Fruit fly (Drosophila melanogaster) S2 (cell line): ENCODE measurements around the gene CG45049.

Source experiments
- CG8478 ChIP-seq: fragments of >200 bp; optimal IDR thresholded peaks from 2 replicates; lab custom pipeline; 2018
- CTCF ChIP-seq, 2 experiments: fragments of >200 bp; optimal IDR thresholded peaks; 2 replicates each; lab custom pipeline; 2018

CG45049 gene

DNA sequence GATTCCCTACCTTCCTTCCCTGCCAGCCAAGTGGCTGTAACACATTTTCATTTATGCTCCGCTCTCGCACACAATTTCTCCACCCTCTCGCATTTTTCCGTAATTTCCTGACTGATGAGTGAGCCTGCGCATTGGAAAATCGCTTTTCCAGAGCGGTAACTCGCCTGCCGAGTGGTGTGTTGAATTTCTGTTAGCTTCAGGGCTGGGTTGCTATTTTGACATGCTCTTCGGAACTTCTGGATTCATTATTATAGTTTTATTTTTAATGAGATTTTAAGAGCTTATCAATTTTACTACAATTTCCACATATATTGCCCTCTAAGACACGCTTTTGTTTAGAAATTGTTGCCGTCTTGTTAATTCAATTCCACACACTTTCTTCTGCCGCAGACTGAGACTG, 26.2 kb downstream of the CG45049 start:
- TF ChIP-seq CG8478 (lab: Kevin White, UChicago) (no peak), CTCF (optimal IDR thresholded peaks at IDR 0.05; lab: Kevin White, UChicago) (no peak)

DNA sequence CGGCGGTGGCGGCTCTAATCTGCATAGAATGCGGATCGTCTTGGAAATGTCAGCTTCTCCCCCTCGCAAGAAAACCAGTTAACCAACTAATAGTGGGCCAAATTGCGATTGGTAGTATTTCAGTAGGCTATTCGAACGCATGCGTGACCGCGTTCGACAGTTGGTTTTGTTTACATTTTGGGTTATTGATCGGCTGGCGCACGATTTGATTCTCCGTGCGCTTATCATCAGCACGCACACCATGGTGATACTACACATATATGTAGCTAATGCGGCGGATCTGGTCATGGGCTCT, 26.8 kb downstream of the CG45049 start:
- TF ChIP-seq CG8478 (lab: Kevin White, UChicago) (no peak), CTCF (optimal IDR thresholded peaks at IDR 0.05; lab: Kevin White, UChicago) (no peak)

DNA sequence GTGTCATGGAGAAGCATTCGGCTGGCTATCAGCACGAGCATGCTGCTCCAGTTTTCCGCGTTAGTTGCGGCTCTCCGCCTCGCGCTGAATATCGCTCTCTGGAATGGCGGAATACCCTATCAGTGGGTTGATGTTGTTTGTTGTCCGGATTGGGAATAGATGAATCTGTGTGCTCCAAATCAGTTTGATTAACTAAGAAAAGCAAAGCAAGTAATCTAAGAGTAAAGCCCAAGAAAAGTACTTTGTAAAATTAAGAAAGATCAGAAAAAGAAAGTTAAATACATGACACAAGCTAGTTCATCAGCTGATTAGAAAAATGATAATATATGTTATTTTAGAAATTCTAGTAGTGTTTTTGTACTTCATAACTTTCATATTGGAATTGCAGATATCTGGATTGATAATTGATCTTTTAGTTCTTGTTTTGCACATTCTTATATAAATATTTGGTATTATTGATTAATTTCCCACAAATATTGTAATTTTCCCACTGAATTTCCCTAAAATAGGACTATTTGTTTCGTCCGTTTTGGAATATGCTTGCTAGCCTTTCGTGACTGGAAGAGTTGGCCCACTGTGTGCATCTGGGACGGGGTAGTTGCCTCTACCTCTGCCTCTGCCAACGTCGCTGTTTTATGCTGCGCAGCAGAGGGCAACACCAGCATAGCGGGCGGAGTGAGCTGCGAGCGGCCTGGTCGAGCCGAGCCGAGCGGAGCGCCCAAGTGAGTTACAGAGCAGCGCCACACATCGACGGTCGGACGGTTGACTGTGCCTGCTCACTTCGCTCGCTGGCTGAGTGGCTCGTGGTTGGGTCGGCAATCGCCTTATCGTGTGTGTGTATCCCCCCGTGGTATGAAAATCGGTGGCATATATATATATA, 27.4 kb downstream of the CG45049 start:
- TF ChIP-seq CTCF (optimal IDR thresholded peaks at IDR 0.05; lab: Kevin White, UChicago) = no peak
- TF ChIP-seq CG8478 (lab: Kevin White, UChicago) = no peak

DNA sequence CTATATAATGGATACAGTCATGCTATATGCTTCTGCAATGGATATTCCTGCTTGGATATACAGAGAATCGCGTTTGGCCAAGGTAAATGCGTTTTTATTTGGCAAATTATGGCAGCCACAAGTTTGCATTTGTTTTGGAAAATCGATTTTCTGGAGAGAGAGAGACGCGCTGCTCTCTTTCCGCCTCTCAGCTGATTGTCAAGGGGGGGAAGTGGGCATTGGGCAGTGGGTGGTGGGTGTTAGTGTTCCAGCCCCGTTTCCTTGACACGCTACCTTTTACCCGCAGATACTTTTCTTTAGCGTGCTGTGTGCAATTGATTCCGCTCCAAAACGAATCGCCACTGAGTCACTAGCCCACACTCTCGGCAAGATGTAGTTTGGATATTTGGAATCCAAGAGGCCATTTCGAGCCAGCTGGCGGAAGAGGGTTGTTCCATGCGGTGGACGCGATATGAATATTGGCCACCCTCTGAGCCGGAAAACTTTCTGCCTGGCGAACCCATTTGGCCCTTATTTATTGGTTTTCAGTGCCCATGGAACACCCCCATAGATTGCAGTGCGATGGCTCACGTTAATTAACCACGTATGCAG, 28.5 kb downstream of the CG45049 start:
- TF ChIP-seq CG8478 (lab: Kevin White, UChicago) = no peak
- TF ChIP-seq CTCF (optimal IDR thresholded peaks at IDR 0.05; lab: Kevin White, UChicago) = no peak

DNA sequence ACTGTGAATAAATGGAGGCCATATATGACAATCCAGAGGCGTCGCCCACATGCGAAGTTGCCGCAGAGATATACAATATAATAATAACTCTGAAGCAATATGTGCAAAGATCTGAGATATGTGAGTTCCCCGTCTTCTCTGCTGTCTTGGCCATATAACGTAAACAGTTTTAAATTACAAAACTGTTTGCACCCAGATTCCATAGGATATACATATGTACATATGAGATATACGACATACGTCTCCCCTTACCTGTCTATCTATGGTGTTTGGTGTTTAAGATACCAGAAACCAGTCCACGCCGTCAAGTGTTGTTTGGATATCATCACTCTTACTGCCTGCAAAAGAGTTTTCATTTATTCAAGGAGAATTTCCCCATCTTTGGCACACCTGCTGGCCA, 29.5 kb downstream of the CG45049 start:
- TF ChIP-seq CTCF (optimal IDR thresholded peaks at IDR 0.05; lab: Kevin White, UChicago) (no peak), CG8478 (lab: Kevin White, UChicago) (no peak)

DNA sequence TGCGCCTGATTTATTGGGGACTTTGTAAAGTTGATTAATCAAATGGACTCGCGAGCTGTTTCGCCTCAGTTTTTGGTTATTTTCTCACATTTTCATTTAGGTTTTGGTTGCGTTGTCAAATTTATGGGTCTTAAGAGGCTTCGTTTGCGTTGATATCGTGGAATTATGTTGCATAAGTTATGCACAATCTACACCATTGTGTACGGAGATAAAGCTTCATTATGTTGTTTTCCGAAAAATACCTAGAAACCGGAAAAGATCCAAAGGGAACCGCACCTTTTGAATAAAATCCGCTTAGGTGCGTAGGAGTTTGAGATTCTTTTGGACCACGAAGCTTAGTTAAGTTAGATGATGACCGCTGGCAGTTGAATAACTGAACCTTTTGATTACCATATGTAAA, 30.4 kb downstream of the CG45049 start:
- TF ChIP-seq CTCF (optimal IDR thresholded peaks at IDR 0.05; lab: Kevin White, UChicago) (no peak), CG8478 (lab: Kevin White, UChicago) (no peak)

DNA sequence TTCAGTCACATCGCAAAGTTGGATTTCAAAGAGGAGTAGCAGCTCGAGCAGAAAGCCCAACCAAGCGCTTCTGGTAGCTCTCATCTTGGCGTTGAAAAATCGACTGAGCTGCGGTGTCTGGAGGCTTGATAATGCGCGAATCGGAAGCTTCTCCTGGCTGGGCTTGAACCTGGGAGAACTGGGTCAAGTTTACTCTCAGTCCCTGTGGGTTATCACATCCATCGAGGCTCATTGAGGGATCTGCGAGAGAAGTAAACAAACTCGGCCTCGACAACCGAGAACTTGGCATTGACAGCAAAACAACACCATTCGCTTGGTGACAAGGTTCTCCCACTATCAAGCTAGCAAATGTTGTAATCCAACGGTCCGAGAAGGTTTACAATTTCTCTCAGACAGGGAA, 34.2 kb downstream of the CG45049 start, which contains the start of gene Nepl13:
Gene Nepl13, minus strand, starts transcription at position 89 of the 400 bp plus-strand sequence.
- no peak for TF ChIP-seq CG8478 (lab: Kevin White, UChicago)
- no peak for TF ChIP-seq CTCF (optimal IDR thresholded peaks at IDR 0.05; lab: Kevin White, UChicago)

DNA sequence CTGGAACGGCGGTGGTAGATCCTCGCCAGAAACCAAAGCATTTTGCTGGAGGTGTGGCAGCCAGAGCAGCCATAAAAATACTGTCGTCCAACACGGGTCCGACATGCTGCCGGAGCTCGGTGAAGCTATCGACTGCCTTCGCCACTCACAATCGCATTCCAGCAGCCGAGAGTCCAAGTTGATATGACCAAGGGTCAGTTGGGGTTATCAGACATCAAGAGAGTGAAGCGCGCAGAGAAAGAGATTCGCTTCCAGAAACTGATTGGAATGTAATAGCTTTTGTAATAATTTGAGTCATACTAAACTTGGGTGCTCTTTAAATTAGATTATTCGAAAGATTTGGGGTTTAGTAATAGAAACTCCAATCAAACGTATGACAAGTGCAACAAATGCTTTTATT, 36.8 kb downstream of the CG45049 start, which contains the start of gene Nepl14:
Gene Nepl14, minus strand, starts transcription at position 125 of the 400 bp plus-strand sequence.
- TF ChIP-seq CTCF (optimal IDR thresholded peaks at IDR 0.05; lab: Kevin White, UChicago) (no peak), CG8478 (lab: Kevin White, UChicago) (no peak)

DNA sequence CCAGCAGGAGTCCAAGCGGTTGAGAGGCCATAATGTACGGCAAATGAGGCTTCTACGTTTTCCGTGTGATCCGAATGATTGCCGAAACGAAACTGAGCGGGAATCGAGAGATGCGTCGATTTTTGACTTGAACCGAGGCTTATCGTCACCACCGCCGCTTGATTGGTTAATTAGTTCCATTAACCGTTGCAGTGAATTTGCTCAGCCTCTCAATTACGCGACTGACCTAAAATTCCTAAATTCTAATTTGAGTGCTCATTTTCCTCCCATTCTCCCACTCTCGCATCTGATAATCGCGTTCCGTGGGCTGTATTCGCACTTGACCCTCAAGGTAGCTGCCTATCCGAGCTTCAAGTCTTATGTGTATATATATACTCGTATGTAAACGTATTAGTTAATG, 39.3 kb downstream of the CG45049 start, which contains the start of gene Nepl15:
Gene Nepl15, minus strand, starts transcription at position 101 of the 400 bp plus-strand sequence.
- TF ChIP-seq CG8478 (lab: Kevin White, UChicago) (no peak), CTCF (optimal IDR thresholded peaks at IDR 0.05; lab: Kevin White, UChicago) (no peak)

DNA sequence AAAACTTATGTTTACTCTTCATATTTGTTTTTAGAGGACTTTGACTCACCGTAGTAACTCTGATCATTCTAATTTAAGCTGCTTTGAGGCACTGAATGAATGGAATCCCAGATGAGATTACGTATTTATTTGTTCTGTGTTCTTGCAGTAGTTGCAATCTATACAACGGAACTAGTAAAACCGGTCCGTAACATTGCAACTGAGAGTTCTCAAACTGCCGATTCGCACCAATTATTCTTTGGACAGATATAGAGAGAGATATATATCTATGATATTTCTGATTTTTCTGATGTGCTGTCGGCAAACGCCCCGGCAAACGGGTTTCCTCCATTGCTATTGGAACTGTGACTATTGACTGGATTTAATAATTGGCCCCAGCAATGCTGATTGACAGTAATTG, 40.8 kb downstream of the CG45049 start, which contains the start of gene CG13841:
Gene CG13841, minus strand, starts transcription at position 101 of the 400 bp plus-strand sequence.
- TF ChIP-seq CTCF (optimal IDR thresholded peaks at IDR 0.05; lab: Kevin White, UChicago) (no peak), CG8478 (lab: Kevin White, UChicago) (no peak)

DNA sequence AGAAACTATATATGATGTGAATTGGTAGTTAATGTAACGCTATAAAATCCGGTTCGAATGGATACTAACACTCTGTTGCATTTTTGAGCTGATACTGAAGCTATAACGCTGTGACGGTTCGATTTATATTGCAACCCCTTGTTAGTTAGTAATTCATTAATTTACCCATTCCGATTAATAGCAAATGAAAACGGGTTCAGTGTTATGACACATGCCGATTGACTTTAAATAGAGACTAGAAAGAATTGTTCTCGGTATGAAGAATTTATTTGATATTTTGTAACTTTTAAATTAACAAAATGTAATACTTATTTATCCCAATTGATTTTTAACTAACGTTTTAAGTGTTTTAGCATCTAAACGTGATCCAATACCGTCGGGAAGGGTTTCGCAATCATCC, 41.9 kb downstream of the CG45049 start, which contains the start of gene CG43091:
Gene CG43091, minus strand, starts transcription at position 101 of the 400 bp plus-strand sequence.
- TF ChIP-seq CG8478 (lab: Kevin White, UChicago) (no peak), CTCF (optimal IDR thresholded peaks at IDR 0.05; lab: Kevin White, UChicago) (no peak)

DNA sequence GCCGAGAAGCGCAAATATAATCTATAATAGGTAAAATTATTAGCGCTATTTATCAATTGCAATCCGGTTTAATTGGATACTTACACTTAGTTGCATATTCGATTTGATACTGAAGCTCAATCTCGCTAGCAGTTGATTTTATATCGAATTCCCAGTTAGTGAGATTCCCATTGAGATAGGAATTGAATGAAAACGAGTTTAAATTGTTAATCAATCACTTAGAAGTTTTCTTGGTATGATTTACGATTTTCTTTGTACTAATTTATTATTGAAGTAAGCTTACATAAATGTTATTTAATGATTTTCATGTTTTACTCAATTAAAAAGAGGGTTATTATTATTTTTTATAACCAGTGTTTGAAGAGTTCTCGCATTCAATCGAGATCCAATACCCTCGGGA, 42.8 kb downstream of the CG45049 start, which contains the start of gene CG43092:
Gene CG43092, minus strand, starts transcription at position 101 of the 400 bp plus-strand sequence.
- TF ChIP-seq CTCF (optimal IDR thresholded peaks at IDR 0.05; lab: Kevin White, UChicago) (no peak), CG8478 (lab: Kevin White, UChicago) (no peak)

DNA sequence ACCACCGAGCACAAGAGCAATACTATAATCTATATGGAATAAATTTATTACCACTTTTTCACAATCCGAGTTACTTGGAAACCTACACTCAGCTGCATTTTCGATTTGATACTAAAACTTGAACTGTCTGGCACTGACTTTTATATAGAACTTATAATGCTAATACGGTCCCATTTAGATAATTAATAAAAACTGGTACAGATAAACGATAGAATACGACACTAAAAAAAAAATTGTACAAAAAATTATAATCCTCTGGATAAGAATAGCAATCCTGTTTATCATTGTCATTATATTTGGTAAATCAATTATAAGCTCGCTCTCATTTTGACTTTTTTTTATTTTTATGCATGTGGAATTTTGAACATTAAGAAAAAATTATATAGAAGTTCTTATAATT, 43.4 kb downstream of the CG45049 start, which contains the start of gene CG43093:
Gene CG43093, minus strand, starts transcription at position 101 of the 400 bp plus-strand sequence.
- TF ChIP-seq CTCF (optimal IDR thresholded peaks at IDR 0.05; lab: Kevin White, UChicago) = no peak
- no peak for TF ChIP-seq CG8478 (lab: Kevin White, UChicago)

DNA sequence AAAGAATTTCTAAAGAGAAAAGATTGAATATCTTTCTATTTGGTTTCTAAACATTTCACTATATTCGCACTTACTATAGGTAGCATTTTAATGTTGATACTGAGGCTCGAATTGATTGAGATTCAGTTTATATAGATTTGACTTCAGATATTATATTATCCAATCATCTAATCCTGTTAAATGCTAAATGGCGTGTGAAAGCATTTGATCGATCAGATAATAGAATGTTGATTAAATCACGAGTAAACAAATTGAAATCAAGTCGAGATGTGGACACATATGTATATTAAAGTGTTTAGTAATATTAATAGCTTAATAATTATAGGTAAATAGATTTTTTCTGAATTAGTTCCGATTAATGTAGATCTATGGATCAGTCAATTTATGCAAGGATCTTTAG, 44.1 kb downstream of the CG45049 start, which contains the start of gene CG43094:
Gene CG43094, minus strand, starts transcription at position 101 of the 400 bp plus-strand sequence.
- no peak for TF ChIP-seq CTCF (optimal IDR thresholded peaks at IDR 0.05; lab: Kevin White, UChicago)
- no peak for TF ChIP-seq CG8478 (lab: Kevin White, UChicago)

DNA sequence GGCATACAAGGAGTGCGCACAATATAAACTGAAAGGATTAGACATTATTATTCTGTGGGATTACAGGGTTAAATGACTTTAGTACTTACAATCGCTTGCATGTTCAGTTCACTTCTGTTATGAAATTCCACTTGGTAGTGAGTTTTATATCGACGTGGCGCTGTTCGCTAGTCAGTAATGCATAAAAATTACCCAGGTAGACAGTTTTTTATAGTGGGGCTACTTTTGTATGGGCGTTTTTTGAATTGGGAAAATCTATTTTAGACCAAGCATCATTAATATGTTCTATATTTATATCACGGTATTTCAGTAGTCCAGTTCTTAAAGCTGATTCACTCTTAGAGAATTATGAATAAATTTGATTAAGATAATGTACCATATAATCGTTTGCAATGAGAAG, 44.9 kb downstream of the CG45049 start, which contains the start of gene CG43095:
Gene CG43095, minus strand, starts transcription at position 101 of the 400 bp plus-strand sequence.
- TF ChIP-seq CG8478 (lab: Kevin White, UChicago) (no peak), CTCF (optimal IDR thresholded peaks at IDR 0.05; lab: Kevin White, UChicago) (no peak)
